Fruit fly (Drosophila melanogaster) whole organism, embryonic: ENCODE results near the gene CG17959.
A peak's percentile ranks its signal among the peaks of the same experiment; 100 is the strongest.

ENCODE experiments used
- Atf-2 ChIP-seq: fragments of 200-800 bp; sonication (Bioruptor generic); optimal IDR thresholded peaks from 2 replicates; lab custom pipeline; 2016; ENCODE audit warnings: missing biosample characterization, missing genetic modification characterization
- B-H1 ChIP-seq: fragments of 200-800 bp; sonication (Bioruptor generic); IDR thresholded peaks from 3 replicates; pipeline ENCODE4 v1.3.6; 2022; ENCODE audit warnings: missing biosample characterization, missing genetic modification characterization
- BtbVII ChIP-seq: fragments of 200-800 bp; sonication (Bioruptor generic); optimal IDR thresholded peaks from 3 replicates; lab custom pipeline; 2017; ENCODE audit warnings: missing biosample characterization, mild to moderate bottlenecking, missing genetic modification characterization
- CG10462 ChIP-seq: fragments of 200-800 bp; sonication (Bioruptor generic); optimal IDR thresholded peaks from 2 replicates; lab custom pipeline; 2016; ENCODE audit warnings: missing biosample characterization, missing genetic modification characterization
- CG10565 ChIP-seq: fragments of 200-800 bp; sonication (Bioruptor generic); optimal IDR thresholded peaks from 3 replicates; lab custom pipeline; 2016; ENCODE audit warnings: missing biosample characterization, mild to moderate bottlenecking, missing genetic modification characterization
- CG11504 ChIP-seq: fragments of 200-800 bp; sonication (Bioruptor generic); optimal IDR thresholded peaks from 3 replicates; lab custom pipeline; 2019; ENCODE audit warnings: missing biosample characterization, mild to moderate bottlenecking, missing genetic modification characterization, moderate library complexity
- CG12104 ChIP-seq: fragments of 200-800 bp; sonication (Bioruptor generic); optimal IDR thresholded peaks from 3 replicates; lab custom pipeline; 2016; ENCODE audit warnings: missing biosample characterization, missing genetic modification characterization
- CG12219 ChIP-seq: fragments of 200-800 bp; sonication (Bioruptor generic); optimal IDR thresholded peaks from 3 replicates; lab custom pipeline; 2018; ENCODE audit warnings: missing biosample characterization, mild to moderate bottlenecking, missing genetic modification characterization
- CG12659 ChIP-seq: fragments of 200-800 bp; sonication (Bioruptor generic); optimal IDR thresholded peaks from 3 replicates; lab custom pipeline; 2017; ENCODE audit warnings: mild to moderate bottlenecking, missing biosample characterization, missing genetic modification reagents, missing genetic modification characterization
- CG1603 ChIP-seq: fragments of 200-800 bp; sonication (Bioruptor generic); optimal IDR thresholded peaks from 2 replicates; lab custom pipeline; 2019; ENCODE audit warnings: missing biosample characterization, mild to moderate bottlenecking, missing genetic modification characterization, moderate library complexity
- CG16863 ChIP-seq: fragments of 200-800 bp; sonication (Bioruptor generic); optimal IDR thresholded peaks from 3 replicates; lab custom pipeline; 2016; ENCODE audit warnings: missing biosample characterization, missing genetic modification characterization
- CG17328 ChIP-seq: fragments of 200-800 bp; sonication (Bioruptor generic); IDR thresholded peaks from 2 replicates; pipeline ENCODE4 v1.3.6; 2022; ENCODE audit warnings: missing biosample characterization, missing genetic modification characterization
- CG17829 ChIP-seq: fragments of 200-800 bp; optimal IDR thresholded peaks from 2 replicates; lab custom pipeline; 2019; ENCODE audit warnings: missing biosample characterization, mild to moderate bottlenecking, missing genetic modification characterization, moderate library complexity
- CG32532 ChIP-seq: fragments of 200-800 bp; sonication (Bioruptor generic); IDR thresholded peaks from 2 replicates; pipeline ENCODE4 v1.3.6; 2022; ENCODE audit warnings: missing biosample characterization, missing genetic modification characterization
- CG8765 ChIP-seq: fragments of 200-800 bp; sonication (Bioruptor generic); IDR thresholded peaks from 2 replicates; pipeline ENCODE4 v1.3.6; 2022; ENCODE audit warnings: missing biosample characterization, missing genetic modification characterization
- CG9932 ChIP-seq: fragments of 200-800 bp; sonication (Bioruptor generic); IDR thresholded peaks from 2 replicates; pipeline ENCODE4 v1.3.6; 2022; ENCODE audit warnings: missing biosample characterization, missing genetic modification characterization
- Chrac-16 ChIP-seq: fragments of 200-800 bp; sonication (Bioruptor generic); optimal IDR thresholded peaks from 3 replicates; lab custom pipeline; 2016; ENCODE audit warnings: missing biosample characterization, missing genetic modification characterization
- CkIIα-i1 ChIP-seq: fragments of 200-800 bp; sonication (Bioruptor generic); IDR thresholded peaks from 2 replicates; pipeline ENCODE4 v1.3.6; 2022; ENCODE audit warnings: missing biosample characterization, missing genetic modification characterization
- D19A ChIP-seq: fragments of 200-800 bp; optimal IDR thresholded peaks from 3 replicates; lab custom pipeline; 2019; ENCODE audit warnings: missing biosample characterization, mild to moderate bottlenecking, missing genetic modification characterization, moderate library complexity
- Jarid2 ChIP-seq: fragments of 200-800 bp; sonication (Bioruptor generic); optimal IDR thresholded peaks from 3 replicates; lab custom pipeline; 2017; ENCODE audit warnings: mild to moderate bottlenecking, missing biosample characterization, missing genetic modification reagents, missing genetic modification characterization
- Med ChIP-seq: fragments of 200-800 bp; sonication (Bioruptor generic); peaks from one replicate; lab custom pipeline; 2016; ENCODE audit warnings: missing biosample characterization, missing genetic modification characterization, mild to moderate bottlenecking, inconsistent platforms, moderate library complexity
- Mes4 ChIP-seq: fragments of 200-800 bp; sonication (Bioruptor generic); optimal IDR thresholded peaks from 2 replicates; lab custom pipeline; 2016; ENCODE audit warnings: missing biosample characterization, missing genetic modification characterization
- NK7.1 ChIP-seq: fragments of 200-800 bp; sonication (Bioruptor generic); optimal IDR thresholded peaks from 3 replicates; lab custom pipeline; 2016; ENCODE audit warnings: missing biosample characterization, missing genetic modification characterization
- Neu2 ChIP-seq: fragments of 200-800 bp; sonication (Bioruptor generic); optimal IDR thresholded peaks from 3 replicates; lab custom pipeline; 2016; ENCODE audit warnings: missing biosample characterization, missing genetic modification characterization, borderline replicate concordance
- Nf-YB ChIP-seq: fragments of 200-800 bp; sonication (Bioruptor generic); optimal IDR thresholded peaks from 3 replicates; lab custom pipeline; 2019; ENCODE audit warnings: missing biosample characterization, mild to moderate bottlenecking, missing genetic modification characterization, moderate library complexity
- Rx ChIP-seq: fragments of 200-800 bp; sonication (Bioruptor generic); IDR thresholded peaks from 2 replicates; pipeline ENCODE4 v1.3.6; 2022; ENCODE audit warnings: missing biosample characterization, missing genetic modification characterization
- Sox102F ChIP-seq: fragments of 200-800 bp; sonication (Bioruptor generic); optimal IDR thresholded peaks from 2 replicates; lab custom pipeline; 2018; ENCODE audit warnings: missing biosample characterization, mild to moderate bottlenecking, missing genetic modification characterization, moderate library complexity
- Ssrp ChIP-seq: fragments of 200-800 bp; sonication (Bioruptor generic); optimal IDR thresholded peaks from 2 replicates; lab custom pipeline; 2018; ENCODE audit warnings: missing biosample characterization, mild to moderate bottlenecking, missing genetic modification characterization, moderate library complexity
- Usf ChIP-seq: fragments of 200-800 bp; sonication (Bioruptor generic); optimal IDR thresholded peaks from 2 replicates; lab custom pipeline; 2017; ENCODE audit warnings: missing genotype, missing biosample characterization, missing genetic modification characterization
- ap ChIP-seq: fragments of 200-800 bp; sonication (Bioruptor generic); IDR thresholded peaks from 2 replicates; pipeline ENCODE4 v1.3.6; 2022; ENCODE audit warnings: missing biosample characterization, missing genetic modification characterization
- bcd ChIP-seq: fragments of 200-800 bp; sonication (Bioruptor generic); optimal IDR thresholded peaks from 2 replicates; lab custom pipeline; 2017; ENCODE audit warnings: missing biosample characterization, mild to moderate bottlenecking, missing genetic modification characterization
- chif ChIP-seq, 2 experiments: fragments of 200-800 bp; sonication (Bioruptor generic); optimal IDR thresholded peaks; 3 replicates each; lab custom pipeline; 2016; ENCODE audit warnings: missing biosample characterization in 2 of 2, missing genetic modification characterization in 2 of 2
- chn ChIP-seq: fragments of 200-800 bp; sonication (Bioruptor generic); optimal IDR thresholded peaks from 2 replicates; lab custom pipeline; 2016; ENCODE audit warnings: missing biosample characterization, missing genetic modification characterization
- crol ChIP-seq: fragments of 200-800 bp; sonication (Bioruptor generic); IDR thresholded peaks from 2 replicates; pipeline ENCODE4 v1.3.6; 2022; ENCODE audit warnings: missing biosample characterization, missing genetic modification characterization
- dimm ChIP-seq: fragments of 200-800 bp; sonication (Bioruptor generic); IDR thresholded peaks from 2 replicates; pipeline ENCODE4 v1.3.6; 2022; ENCODE audit warnings: missing biosample characterization, missing genetic modification characterization
- dpn ChIP-seq, 2 experiments: fragments of 200-800 bp; sonication (Bioruptor generic); optimal IDR thresholded peaks; 3 replicates each; lab custom pipeline; 2016; ENCODE audit warnings: missing biosample characterization in 2 of 2, missing genetic modification characterization in 2 of 2
- eve ChIP-seq, 2 experiments: fragments of >200 bp; optimal IDR thresholded peaks; 2 replicates each; lab custom pipeline; 2017; ENCODE audit warnings: missing biosample characterization in 2 of 2, missing genetic modification characterization in 2 of 2
- ewg ChIP-seq: fragments of 200-800 bp; sonication (Bioruptor generic); optimal IDR thresholded peaks from 3 replicates; lab custom pipeline; 2017; ENCODE audit warnings: mild to moderate bottlenecking, missing biosample characterization, missing genetic modification reagents, missing genetic modification characterization
- gcm ChIP-seq: fragments of 200-800 bp; sonication (Bioruptor generic); optimal IDR thresholded peaks from 2 replicates; lab custom pipeline; 2019; ENCODE audit warnings: missing biosample characterization, mild to moderate bottlenecking, missing genetic modification characterization, moderate library complexity
- ken ChIP-seq: fragments of 200-800 bp; sonication (Bioruptor generic); IDR thresholded peaks from 3 replicates; pipeline ENCODE4 v1.3.6; 2022; ENCODE audit warnings: missing biosample characterization, missing genetic modification characterization
- nmo ChIP-seq: fragments of 200-800 bp; sonication (Bioruptor generic); optimal IDR thresholded peaks from 2 replicates; lab custom pipeline; 2018; ENCODE audit warnings: missing biosample characterization, mild to moderate bottlenecking, missing genetic modification characterization, moderate library complexity
- nom ChIP-seq: fragments of 200-800 bp; sonication (Bioruptor generic); optimal IDR thresholded peaks from 2 replicates; lab custom pipeline; 2017; ENCODE audit warnings: missing biosample characterization, missing genetic modification characterization, mild to moderate bottlenecking, moderate library complexity, missing genetic modification reagents
- phol ChIP-seq: fragments of 200-800 bp; sonication (Bioruptor generic); optimal IDR thresholded peaks from 3 replicates; lab custom pipeline; 2018; ENCODE audit warnings: missing biosample characterization, mild to moderate bottlenecking, missing genetic modification characterization, moderate library complexity
- tin ChIP-seq: fragments of 200-800 bp; sonication (Bioruptor generic); optimal IDR thresholded peaks from 3 replicates; lab custom pipeline; 2016; ENCODE audit warnings: missing biosample characterization, missing genetic modification characterization
- trem ChIP-seq: fragments of 200-800 bp; optimal IDR thresholded peaks from 3 replicates; lab custom pipeline; 2019; ENCODE audit warnings: missing biosample characterization, mild to moderate bottlenecking, missing genetic modification characterization, moderate library complexity
- trh ChIP-seq: fragments of 200-800 bp; sonication (Bioruptor generic); optimal IDR thresholded peaks from 2 replicates; lab custom pipeline; 2016; ENCODE audit warnings: missing biosample characterization, missing genetic modification characterization
- vfl ChIP-seq: fragments of 200-800 bp; sonication (Bioruptor generic); optimal IDR thresholded peaks from 2 replicates; lab custom pipeline; 2016; ENCODE audit warnings: missing biosample characterization, missing genetic modification characterization
- wdn ChIP-seq: fragments of 200-800 bp; sonication (Bioruptor generic); IDR thresholded peaks from 2 replicates; pipeline ENCODE4 v1.3.6; 2022; ENCODE audit warnings: missing biosample characterization, missing genetic modification characterization
- z ChIP-seq: fragments of 200-800 bp; sonication (Bioruptor generic); IDR thresholded peaks from 3 replicates; pipeline ENCODE4 v1.3.6; 2022; ENCODE audit warnings: missing biosample characterization, missing genetic modification characterization
- zfh1 ChIP-seq: fragments of 200-800 bp; sonication (Bioruptor generic); IDR thresholded peaks from 3 replicates; pipeline ENCODE4 v1.3.6; 2022; ENCODE audit warnings: missing biosample characterization, missing genetic modification characterization

The CG17959 gene

dm6 chrX:2984902-2985772, 38.2 kb downstream of the CG17959 start (continued):
- TF ChIP-seq D19A (tag; lab: Kevin White, UChicago) = peak; percentile 41
- TF ChIP-seq Atf-2 (GFP tag; lab: Kevin White, UChicago) = peak; percentile 25
- TF ChIP-seq CG12104 (GFP tag; lab: Kevin White, UChicago) = peak; percentile 41
- TF ChIP-seq ken = no peak
- TF ChIP-seq bcd (GFP tag; lab: Kevin White, UChicago) = peak; percentile 8
- TF ChIP-seq CG17328 (GFP tag; lab: Robert Waterston, UW) = peak; percentile 64
- TF ChIP-seq trem (tag; lab: Kevin White, UChicago) = peak; percentile 63
- TF ChIP-seq CkIIα-i1 (GFP tag; lab: Robert Waterston, UW) = no peak
- no peak for TF ChIP-seq CG9932 (GFP tag; lab: Robert Waterston, UW)
- TF ChIP-seq ap (GFP tag; lab: Robert Waterston, UW) = no peak
- TF ChIP-seq trh (GFP tag; lab: Kevin White, UChicago) = peak; percentile 12
- TF ChIP-seq zfh1 (GFP tag; lab: Robert Waterston, UW) = peak; percentile 81
- TF ChIP-seq CG11504 (tag; lab: Kevin White, UChicago) = no peak
- TF ChIP-seq chn = peak; percentile 35
- peak; percentile 25 for TF ChIP-seq CG16863
- no peak for TF ChIP-seq NK7.1
- peak; percentile 56 for TF ChIP-seq Usf
- peak; percentile 70 for TF ChIP-seq nom (GFP tag; lab: Kevin White, UChicago)
- peak; percentile 32 for TF ChIP-seq CG10462 (GFP tag; lab: Kevin White, UChicago)
- no peak for TF ChIP-seq ewg
- no peak for TF ChIP-seq CG12219 (GFP tag; lab: Kevin White, UChicago)
- TF ChIP-seq phol (tag; lab: Kevin White, UChicago) = peak; percentile 74
- TF ChIP-seq CG32532 (GFP tag; lab: Robert Waterston, UW) = no peak
- peak; percentile 48 for TF ChIP-seq Nf-YB (GFP tag; lab: Kevin White, UChicago)
- TF ChIP-seq z = no peak
- TF ChIP-seq Rx (GFP tag; lab: Robert Waterston, UW) = no peak
- TF ChIP-seq tin = peak; percentile 23
- TF ChIP-seq BtbVII (GFP tag; lab: Kevin White, UChicago) = no peak
- TF ChIP-seq Ssrp (tag; lab: Kevin White, UChicago) = peak; percentile 27
- TF ChIP-seq vfl (GFP tag; lab: Kevin White, UChicago) = peak; percentile 30
- TF ChIP-seq Neu2 = peak; percentile 77
- peak; percentile 12 for TF ChIP-seq gcm
- TF ChIP-seq CG12659 (GFP tag; lab: Kevin White, UChicago) = no peak
- no peak for TF ChIP-seq dimm (GFP tag; lab: Robert Waterston, UW)
- no peak for TF ChIP-seq B-H1 (GFP tag; lab: Robert Waterston, UW)
- peak; percentile 69 for TF ChIP-seq Chrac-16
- TF ChIP-seq CG17829 (tag; lab: Kevin White, UChicago) = peak; percentile 84
- TF ChIP-seq eve (GFP tag; optimal IDR thresholded peaks at IDR 0.05; lab: Kevin White, UChicago) = peak in 1 of 2 experiments; percentile 87
- TF ChIP-seq CG1603 (tag; lab: Kevin White, UChicago) = no peak
- TF ChIP-seq CG8765 = peak; percentile 87
- TF ChIP-seq crol = peak; percentile 70
- no peak for TF ChIP-seq Jarid2 (GFP tag; lab: Kevin White, UChicago)
- peak; percentile 21 to 72 for TF ChIP-seq chif (GFP tag; optimal IDR thresholded peaks at IDR 0.05; lab: Kevin White, UChicago)
- TF ChIP-seq wdn (GFP tag; lab: Robert Waterston, UW) = no peak
- TF ChIP-seq Mes4 = peak; percentile 20
- TF ChIP-seq nmo (GFP tag; lab: Kevin White, UChicago) = peak; percentile 67
- TF ChIP-seq CG10565 = no peak
- TF ChIP-seq Med (GFP tag; lab: Kevin White, UChicago) = peak; percentile 7
- peak; percentile 8 for TF ChIP-seq Sox102F (GFP tag; lab: Kevin White, UChicago)
- TF ChIP-seq dpn (GFP tag; optimal IDR thresholded peaks at IDR 0.05; lab: Kevin White, UChicago) = peak; percentile 3 to 11
